Fruit fly (Drosophila melanogaster) whole organism, adult: ENCODE data around the gene Gk2.

Source experiments
- CG11617 ChIP-seq: fragments of 200-800 bp; sonication (Bioruptor generic); optimal IDR thresholded peaks from 2 replicates; lab custom pipeline; 2017; ENCODE audit warnings: mild to moderate bottlenecking, missing biosample characterization, missing genetic modification reagents, missing genetic modification characterization
- CG12768 ChIP-seq: fragments of 200-800 bp; sonication (Bioruptor generic); optimal IDR thresholded peaks from 2 replicates; lab custom pipeline; 2017; ENCODE audit warnings: missing biosample characterization, missing genetic modification characterization, mild to moderate bottlenecking, moderate library complexity, missing genetic modification reagents
- CG14711 ChIP-seq: fragments of 200-800 bp; sonication (Bioruptor generic); optimal IDR thresholded peaks from 2 replicates; lab custom pipeline; 2018; ENCODE audit warnings: missing biosample characterization, mild to moderate bottlenecking, missing genetic modification characterization, moderate library complexity
- CG1620 ChIP-seq: fragments of 200-800 bp; sonication (Bioruptor generic); optimal IDR thresholded peaks from 2 replicates; lab custom pipeline; 2016; ENCODE audit warnings: missing biosample characterization, missing genetic modification characterization
- CG33017 ChIP-seq: fragments of 200-800 bp; sonication (Bioruptor generic); optimal IDR thresholded peaks from 2 replicates; lab custom pipeline; 2018; ENCODE audit warnings: missing biosample characterization, mild to moderate bottlenecking, missing genetic modification characterization, moderate library complexity
- CG5204 ChIP-seq: fragments of 200-800 bp; sonication (Bioruptor generic); optimal IDR thresholded peaks from 2 replicates; lab custom pipeline; 2016; ENCODE audit warnings: missing biosample characterization, missing genetic modification characterization
- CG7045 ChIP-seq: fragments of 200-800 bp; sonication (Bioruptor generic); optimal IDR thresholded peaks from 2 replicates; lab custom pipeline; 2017; ENCODE audit warnings: missing biosample characterization, mild to moderate bottlenecking, missing genetic modification characterization
- CG7101 ChIP-seq: fragments of 200-800 bp; sonication (Bioruptor generic); optimal IDR thresholded peaks from 2 replicates; lab custom pipeline; 2018; ENCODE audit warnings: missing biosample characterization, mild to moderate bottlenecking, missing genetic modification characterization, moderate library complexity
- Clk ChIP-seq: fragments of 200-800 bp; sonication (Bioruptor generic); optimal IDR thresholded peaks from 2 replicates; lab custom pipeline; 2017; ENCODE audit warnings: missing biosample characterization, missing genetic modification characterization
- Crg-1 ChIP-seq: fragments of 200-800 bp; sonication (Bioruptor generic); optimal IDR thresholded peaks from 2 replicates; lab custom pipeline; 2016; ENCODE audit warnings: missing biosample characterization, missing genetic modification characterization
- Hr96 ChIP-seq: fragments of 200-800 bp; sonication (Bioruptor generic); optimal IDR thresholded peaks from 2 replicates; lab custom pipeline; 2016; ENCODE audit warnings: missing biosample characterization, missing genetic modification characterization
- Mnt ChIP-seq: fragments of 200-800 bp; sonication (Bioruptor generic); optimal IDR thresholded peaks from 2 replicates; lab custom pipeline; 2016; ENCODE audit warnings: missing biosample characterization, mild to moderate bottlenecking, missing genetic modification characterization
- bab1 ChIP-seq: fragments of 200-800 bp; sonication (Bioruptor generic); optimal IDR thresholded peaks from 3 replicates; lab custom pipeline; 2019; ENCODE audit warnings: missing biosample characterization, mild to moderate bottlenecking, missing genetic modification characterization, moderate library complexity
- cic ChIP-seq: fragments of 200-800 bp; sonication (Bioruptor generic); optimal IDR thresholded peaks from 2 replicates; lab custom pipeline; 2017; ENCODE audit warnings: missing biosample characterization, mild to moderate bottlenecking, missing genetic modification characterization, moderate library complexity
- cnc ChIP-seq, 2 experiments: fragments of >200 bp; optimal IDR thresholded peaks; 2 replicates each; lab custom pipeline; 2017
- kay ChIP-seq: fragments of 200-800 bp; sonication (Bioruptor generic); peaks from one replicate; lab custom pipeline; 2016; ENCODE audit warnings: missing biosample characterization, missing genetic modification characterization, borderline replicate concordance
- ovo ChIP-seq: fragments of 200-800 bp; sonication (Bioruptor generic); optimal IDR thresholded peaks from 2 replicates; lab custom pipeline; 2016; ENCODE audit warnings: missing biosample characterization, missing genetic modification characterization
- pad ChIP-seq: fragments of 200-800 bp; sonication (Bioruptor generic); optimal IDR thresholded peaks from 3 replicates; lab custom pipeline; 2017; ENCODE audit warnings: missing biosample characterization, missing genetic modification characterization, mild to moderate bottlenecking, moderate library complexity, missing genetic modification reagents
- tj ChIP-seq: fragments of 200-800 bp; sonication (Bioruptor generic); optimal IDR thresholded peaks from 3 replicates; lab custom pipeline; 2017; ENCODE audit warnings: missing biosample characterization, mild to moderate bottlenecking, missing genetic modification characterization, moderate library complexity
- toe ChIP-seq: fragments of 200-800 bp; sonication (Bioruptor generic); optimal IDR thresholded peaks from 2 replicates; lab custom pipeline; 2016; ENCODE audit warnings: missing biosample characterization, missing genetic modification characterization

The Gk2 gene

DNA sequence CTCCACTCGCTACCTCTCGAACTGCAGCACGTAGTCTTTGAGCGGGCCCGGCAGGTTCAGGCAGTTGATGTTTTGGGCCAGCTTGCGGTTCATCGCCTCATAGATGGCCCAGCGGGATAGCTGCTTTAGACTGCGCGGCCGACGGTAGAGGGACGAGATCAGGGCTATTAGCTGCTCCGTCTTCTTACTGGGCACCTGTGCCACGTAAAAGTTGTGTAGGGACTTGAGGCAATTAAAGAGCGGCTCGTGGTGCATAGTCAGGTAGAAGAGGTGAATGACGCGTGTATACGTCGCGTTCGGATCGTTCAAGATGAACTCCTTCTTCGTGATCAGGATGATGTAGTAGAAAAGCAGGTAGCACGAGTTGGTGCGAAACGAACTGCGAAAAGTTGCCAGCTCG lies 34.4 kb downstream of the Gk2 start:
- no peak for TF ChIP-seq CG7101
- no peak for TF ChIP-seq pad (GFP tag; lab: Kevin White, UChicago)
- TF ChIP-seq CG14711 (tag; lab: Kevin White, UChicago) = no peak
- TF ChIP-seq Hr96 = no peak
- TF ChIP-seq CG5204 (GFP tag; lab: Kevin White, UChicago) = no peak
- no peak for TF ChIP-seq Mnt (GFP tag; lab: Kevin White, UChicago)
- TF ChIP-seq cnc (optimal IDR thresholded peaks at IDR 0.05; lab: Kevin White, UChicago) = no peak
- no peak for TF ChIP-seq CG12768
- no peak for TF ChIP-seq tj (GFP tag; lab: Kevin White, UChicago)
- no peak for TF ChIP-seq cic (GFP tag; lab: Kevin White, UChicago)
- TF ChIP-seq toe (GFP tag; lab: Kevin White, UChicago) = no peak
- no peak for TF ChIP-seq CG1620 (GFP tag; lab: Kevin White, UChicago)
- no peak for TF ChIP-seq bab1 (GFP tag; lab: Kevin White, UChicago)

dm6 chr3L:1774713-1775648 lies 36.8 kb downstream of the Gk2 start, which contains the start of the genes CG13933 and PolD2:
CG13933 (minus strand) TSS chr3L:1775147.
PolD2 (plus strand) TSS chr3L:1775633.
- peak; percentile 50 for TF ChIP-seq Mnt (GFP tag; lab: Kevin White, UChicago)
- TF ChIP-seq Hr96 = peak; percentile 61
- TF ChIP-seq toe (GFP tag; lab: Kevin White, UChicago) = no peak
- peak; percentile 42 for TF ChIP-seq cic (GFP tag; lab: Kevin White, UChicago)
- TF ChIP-seq ovo (GFP tag; lab: Kevin White, UChicago) = peak; percentile 65
- peak in 1 of 2 experiments; percentile 43 for TF ChIP-seq cnc (optimal IDR thresholded peaks at IDR 0.05; lab: Kevin White, UChicago)
- peak; percentile 89 for TF ChIP-seq CG14711 (tag; lab: Kevin White, UChicago)
- peak; percentile 89 for TF ChIP-seq Crg-1 (GFP tag; lab: Kevin White, UChicago)
- peak; percentile 60 for TF ChIP-seq CG12768
- TF ChIP-seq CG7101 = peak; percentile 97
- TF ChIP-seq CG5204 (GFP tag; lab: Kevin White, UChicago) = peak; percentile 70
- peak; percentile 82 for TF ChIP-seq bab1 (GFP tag; lab: Kevin White, UChicago)
- no peak for TF ChIP-seq kay
- peak; percentile 79 for TF ChIP-seq CG1620 (GFP tag; lab: Kevin White, UChicago)
- TF ChIP-seq CG11617 = peak; percentile 93
- peak; percentile 70 for TF ChIP-seq tj (GFP tag; lab: Kevin White, UChicago)
- peak; percentile 97 for TF ChIP-seq CG33017 (tag; lab: Kevin White, UChicago)
- TF ChIP-seq Clk (GFP tag; lab: Kevin White, UChicago) = no peak
- TF ChIP-seq pad (GFP tag; lab: Kevin White, UChicago) = peak; percentile 55
- peak; percentile 72 for TF ChIP-seq CG7045 (GFP tag; lab: Kevin White, UChicago)

- no peak for TF ChIP-seq cnc (optimal IDR thresholded peaks at IDR 0.05; lab: Kevin White, UChicago)
- no peak for TF ChIP-seq Crg-1 (GFP tag; lab: Kevin White, UChicago)
- no peak for TF ChIP-seq Mnt (GFP tag; lab: Kevin White, UChicago)
- no peak for TF ChIP-seq Clk (GFP tag; lab: Kevin White, UChicago)
- no peak for TF ChIP-seq ovo (GFP tag; lab: Kevin White, UChicago)
Observed at dm6 chr3L:1777249-1777648, 39.0 kb downstream of the Gk2 start, which contains the start of the genes CG2021 and mRpL46. CG2021 (minus strand) TSS chr3L:1777411. mRpL46 (plus strand) TSS chr3L:1777439.

- TF ChIP-seq CG5204 (GFP tag; lab: Kevin White, UChicago) = no peak
- peak; percentile 18 for TF ChIP-seq cic (GFP tag; lab: Kevin White, UChicago)
Observed at dm6 chr3L:1784092-1784491, 45.9 kb downstream of the Gk2 start.

- TF ChIP-seq Mnt (GFP tag; lab: Kevin White, UChicago) (no peak), CG33017 (tag; lab: Kevin White, UChicago) (no peak), cnc (optimal IDR thresholded peaks at IDR 0.05; lab: Kevin White, UChicago) (no peak), cic (GFP tag; lab: Kevin White, UChicago) (peak; percentile 70), CG5204 (GFP tag; lab: Kevin White, UChicago) (no peak)
Observed at dm6 chr3L:1789339-1789738, 51.1 kb downstream of the Gk2 start.

DNA sequence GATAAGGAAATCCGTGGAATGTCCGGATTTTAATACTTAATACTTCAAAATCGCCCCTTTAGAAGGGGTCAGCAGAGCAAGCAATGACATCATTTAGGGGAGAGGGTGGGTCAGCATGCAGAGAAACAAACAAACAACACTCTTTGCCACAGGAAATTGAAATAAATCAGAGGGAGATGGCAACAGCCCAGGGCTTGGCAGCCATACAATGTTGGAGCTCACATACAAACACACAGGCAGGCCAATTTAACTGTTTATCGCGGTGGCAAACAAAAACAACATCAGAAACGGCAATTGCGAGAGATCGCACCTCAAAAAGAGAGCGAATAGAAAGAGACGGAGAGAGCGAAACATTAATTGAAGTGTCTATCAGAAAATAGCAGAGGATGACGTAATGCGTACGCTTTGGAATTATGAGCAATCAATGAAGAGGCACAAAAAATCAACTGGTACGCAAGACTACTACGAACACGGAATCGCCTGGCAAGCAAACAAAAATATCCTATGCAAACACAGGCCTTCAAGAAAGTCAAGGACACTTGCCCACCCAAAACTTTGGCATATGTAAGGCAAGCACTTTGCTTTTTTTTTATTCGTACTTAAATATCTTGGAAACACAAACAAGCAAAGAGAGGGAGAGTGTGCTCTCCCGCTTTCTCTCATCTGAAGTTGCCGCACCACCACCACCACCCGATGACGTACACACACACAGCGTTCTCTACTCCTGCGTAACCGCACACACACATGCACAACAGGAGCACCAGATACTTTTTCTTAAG lies 56.1 kb downstream of the Gk2 start:
- TF ChIP-seq Mnt (GFP tag; lab: Kevin White, UChicago) = peak; percentile 56
- peak; percentile 44 for TF ChIP-seq Crg-1 (GFP tag; lab: Kevin White, UChicago)
- TF ChIP-seq cic (GFP tag; lab: Kevin White, UChicago) = peak; percentile 76
- peak; percentile 48 for TF ChIP-seq bab1 (GFP tag; lab: Kevin White, UChicago)
- TF ChIP-seq kay = no peak
- peak; percentile 10 for TF ChIP-seq CG7045 (GFP tag; lab: Kevin White, UChicago)
- TF ChIP-seq CG1620 (GFP tag; lab: Kevin White, UChicago) = no peak
- TF ChIP-seq CG14711 (tag; lab: Kevin White, UChicago) = no peak
- peak; percentile 89 for TF ChIP-seq pad (GFP tag; lab: Kevin White, UChicago)
- no peak for TF ChIP-seq Clk (GFP tag; lab: Kevin White, UChicago)
- peak; percentile 22 for TF ChIP-seq CG33017 (tag; lab: Kevin White, UChicago)
- TF ChIP-seq CG7101 = peak; percentile 61
- peak; percentile 34 for TF ChIP-seq CG11617
- peak; percentile 81 for TF ChIP-seq ovo (GFP tag; lab: Kevin White, UChicago)
- peak; percentile 55 for TF ChIP-seq CG12768
